Fruit fly (Drosophila melanogaster): ENCODE data around the gene CG32485.

DNA sequence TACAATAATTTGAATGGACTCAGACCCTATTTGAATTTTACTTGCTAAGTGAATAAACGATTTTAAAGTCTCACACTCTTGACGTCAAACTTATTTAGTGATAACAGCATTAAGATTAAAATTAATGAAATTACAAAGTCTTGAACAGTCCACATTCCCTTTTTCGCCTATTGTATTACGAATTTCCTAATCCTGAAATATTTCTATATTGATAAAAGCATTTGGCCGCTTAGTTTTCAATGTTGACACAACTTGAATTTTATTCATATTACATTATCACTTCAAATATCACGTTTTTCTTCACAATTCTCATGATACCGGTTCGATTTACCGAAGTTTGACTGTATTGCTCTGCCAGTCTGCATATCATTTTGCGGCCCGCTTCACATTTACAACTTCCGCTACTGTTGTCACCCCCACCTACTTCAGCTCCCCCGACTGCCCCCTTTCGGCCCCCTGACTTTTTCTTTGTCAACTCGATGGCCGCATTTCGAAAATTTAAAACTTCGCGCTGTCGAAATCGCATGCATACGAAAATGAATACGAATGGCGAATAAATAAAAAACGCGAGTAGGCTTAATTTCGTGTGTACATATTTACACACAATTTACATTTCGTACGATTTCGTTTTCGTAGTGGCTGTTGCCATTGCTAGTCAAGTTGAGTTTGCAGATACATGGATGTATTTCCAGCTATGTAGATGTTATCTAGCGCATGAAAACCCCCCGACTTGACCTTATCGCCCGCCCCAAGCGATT, 28.5 kb downstream of the CG32485 start:
- TF ChIP-seq fd85E (GFP tag; optimal IDR thresholded peaks at IDR 0.05) (no peak), fd59A (GFP tag; optimal IDR thresholded peaks at IDR 0.05) (no peak), CG15336 (GFP tag; IDR thresholded peaks at IDR 0.05) (no peak; the same call in 1 of the 2 replicates)

Measured in whole organism, prepupa.